Worm (Caenorhabditis elegans): ENCODE measurements around the gene Y44A6C.2.

ce11 chrV:20711733-20712132, 10.3 kb upstream of the Y44A6C.2 start:
- TF ChIP-seq ztf-29 (GFP tag; IDR thresholded peaks at IDR 0.05) (no peak), med-1 (GFP tag; optimal IDR thresholded peaks at IDR 0.05; ENCODE audit: insufficient read depth) (no peak), ref-1 (GFP tag; conservative IDR thresholded peaks at IDR 0.05) (no peak), tab-1 (GFP tag; IDR thresholded peaks at IDR 0.05) (no peak), klf-2 (GFP tag; conservative IDR thresholded peaks at IDR 0.05) (no peak), ztf-23 (GFP tag; IDR thresholded peaks at IDR 0.05) (no peak)
